Worm (Caenorhabditis elegans): ENCODE results near the gene fkh-3.
A peak's percentile ranks its signal among the peaks of the same experiment; 100 is the strongest.

Gene fkh-3

DNA sequence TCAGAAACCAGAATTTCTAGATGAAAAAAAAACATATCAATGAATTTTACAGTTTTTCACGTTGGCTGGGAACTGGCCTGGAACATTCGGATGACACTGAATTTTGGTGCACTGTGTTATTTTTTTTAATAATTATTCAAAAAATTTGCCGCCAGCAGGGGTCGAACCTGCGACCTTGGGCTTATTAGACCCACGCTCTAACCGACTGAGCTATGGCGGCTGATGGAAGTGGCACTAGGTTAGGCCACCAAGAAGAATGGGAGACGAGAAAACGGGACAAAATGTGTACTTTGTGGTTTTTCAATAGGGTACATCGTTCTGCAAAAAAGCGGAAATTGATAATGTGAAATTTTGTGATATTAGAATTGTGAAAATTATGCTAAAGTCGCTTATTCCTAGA is 8.3 kb downstream of the fkh-3 start (continued):
- TF ChIP-seq ama-1 (optimal IDR thresholded peaks at IDR 0.05) (no peak), pros-1 (tag; optimal IDR thresholded peaks at IDR 0.05) (no peak), sox-4 (tag; optimal IDR thresholded peaks at IDR 0.05) (peak; percentile 59), unc-86 (tag; optimal IDR thresholded peaks at IDR 0.05) (no peak), ahr-1 (tag; optimal IDR thresholded peaks at IDR 0.05) (no peak), pat-9 (tag; optimal IDR thresholded peaks at IDR 0.05) (peak; percentile 19), C08G9.2 (tag; optimal IDR thresholded peaks at IDR 0.05) (no peak), pax-1 (tag; optimal IDR thresholded peaks at IDR 0.05) (no peak), unc-55 (GFP tag; optimal IDR thresholded peaks at IDR 0.05) (no peak), dmd-4 (tag; optimal IDR thresholded peaks at IDR 0.05; ENCODE audit: borderline replicate concordance) (no peak), ceh-22 (tag; optimal IDR thresholded peaks at IDR 0.05) (no peak), K09A11.1 (tag; optimal IDR thresholded peaks at IDR 0.05; ENCODE audit: insufficient read depth) (no peak), che-1 (tag; optimal IDR thresholded peaks at IDR 0.05) (peak; percentile 61), fkh-6 (tag; optimal IDR thresholded peaks at IDR 0.05) (no peak), ref-2 (tag; optimal IDR thresholded peaks at IDR 0.05) (no peak), mec-3 (tag; optimal IDR thresholded peaks at IDR 0.05; ENCODE audit: borderline replicate concordance) (no peak), ceh-18 (tag; optimal IDR thresholded peaks at IDR 0.05) (peak; percentile 11), ets-4 (tag; optimal IDR thresholded peaks at IDR 0.05) (no peak), tbx-7 (tag; optimal IDR thresholded peaks at IDR 0.05) (no peak), ceh-14 (tag; optimal IDR thresholded peaks at IDR 0.05) (peak; percentile 20)

DNA sequence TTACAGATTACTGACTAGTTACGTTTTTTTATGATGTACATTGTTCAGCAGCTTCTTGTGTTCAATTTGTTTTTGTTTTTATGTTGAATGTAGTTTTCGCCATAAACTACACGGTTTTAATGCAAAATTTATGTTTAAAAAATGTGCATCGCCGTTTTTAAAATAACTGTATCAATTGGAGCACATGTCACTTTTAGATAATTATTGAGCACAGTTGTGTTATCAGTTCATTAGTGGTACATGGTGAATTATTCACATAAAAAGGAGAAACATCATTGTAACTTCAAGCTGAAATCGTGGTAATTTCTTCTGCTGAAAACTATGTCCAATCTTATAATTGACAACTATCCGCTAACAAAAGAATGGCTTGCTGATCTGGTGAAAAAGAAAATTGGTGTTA is 10.9 kb downstream of the fkh-3 start:
- TF ChIP-seq sdc-2 (tag; optimal IDR thresholded peaks at IDR 0.05) = no peak
- no peak for TF ChIP-seq fkh-10 (GFP tag; optimal IDR thresholded peaks at IDR 0.05)
- no peak for TF ChIP-seq ceh-30 (tag; optimal IDR thresholded peaks at IDR 0.05)
- no peak for TF ChIP-seq ztf-16 (tag; optimal IDR thresholded peaks at IDR 0.05)
- no peak for TF ChIP-seq hlh-8 (tag; optimal IDR thresholded peaks at IDR 0.05)
- TF ChIP-seq elt-2 (tag; optimal IDR thresholded peaks at IDR 0.05) = no peak
- TF ChIP-seq eyg-1 (tag; optimal IDR thresholded peaks at IDR 0.05) = no peak
- TF ChIP-seq zip-5 (tag; optimal IDR thresholded peaks at IDR 0.05) = no peak
- no peak for TF ChIP-seq npax-4 (tag; optimal IDR thresholded peaks at IDR 0.05)

ce11 chrX:13411306-13411705 is 11.9 kb downstream of the fkh-3 start:
- no peak for TF ChIP-seq C08G9.2 (tag; optimal IDR thresholded peaks at IDR 0.05)
- TF ChIP-seq ceh-19 (GFP tag; optimal IDR thresholded peaks at IDR 0.05) = no peak
- no peak for TF ChIP-seq pqm-1 (tag; optimal IDR thresholded peaks at IDR 0.05)
- TF ChIP-seq ceh-48 (tag; optimal IDR thresholded peaks at IDR 0.05) = no peak
- TF ChIP-seq sdc-2 (tag; optimal IDR thresholded peaks at IDR 0.05) = no peak
- TF ChIP-seq eyg-1 (tag; optimal IDR thresholded peaks at IDR 0.05) = no peak
- no peak for TF ChIP-seq elt-2 (tag; optimal IDR thresholded peaks at IDR 0.05)
- TF ChIP-seq fax-1 (tag; optimal IDR thresholded peaks at IDR 0.05) = no peak
- TF ChIP-seq pag-3 (tag; optimal IDR thresholded peaks at IDR 0.05; ENCODE audit: borderline replicate concordance) = no peak
- TF ChIP-seq T23F11.4 (GFP tag; optimal IDR thresholded peaks at IDR 0.05) = no peak

DNA sequence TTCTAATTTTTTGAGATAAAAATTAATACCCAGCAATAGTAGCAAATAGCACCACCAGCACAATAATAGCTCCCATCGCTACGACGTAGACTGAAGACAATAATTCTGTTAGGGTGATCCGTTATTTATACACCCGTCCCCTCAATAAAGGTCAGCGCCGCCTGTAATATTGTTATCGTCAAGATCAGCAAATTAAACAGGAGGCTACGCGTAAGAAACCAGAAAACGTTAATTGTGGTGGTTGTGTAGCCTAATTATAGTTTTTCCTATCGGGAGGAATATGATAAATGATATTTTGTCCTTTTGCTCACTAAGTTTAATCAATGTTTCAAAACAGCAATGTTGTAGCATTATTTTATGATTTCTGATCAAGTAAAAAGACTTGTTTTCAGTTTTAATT is 13.7 kb downstream of the fkh-3 start, which contains the start of the genes cyp-13B1 and C29F7.1:
Gene cyp-13B1 (minus strand): TSS at position 101 of the 400 bp plus-strand sequence.
Gene C29F7.1 (plus strand): TSS at position 394 of the 400 bp plus-strand sequence.
- TF ChIP-seq ceh-30 (tag; optimal IDR thresholded peaks at IDR 0.05) = no peak
- peak; percentile 15 for TF ChIP-seq rnt-1 (tag; optimal IDR thresholded peaks at IDR 0.05)
- TF ChIP-seq ceh-31 (tag; optimal IDR thresholded peaks at IDR 0.05) = no peak
- no peak for TF ChIP-seq ama-1 (optimal IDR thresholded peaks at IDR 0.05)
- TF ChIP-seq ceh-34 (tag; optimal IDR thresholded peaks at IDR 0.05) = no peak
- TF ChIP-seq ttx-3 (tag; optimal IDR thresholded peaks at IDR 0.05) = no peak
